Fruit fly (Drosophila melanogaster) whole organism, embryonic: Measurements from ENCODE around the gene CG9948.

ENCODE experiments used
- ATbp ChIP-seq: fragments of 200-800 bp; sonication (Bioruptor generic); optimal IDR thresholded peaks from 2 replicates; lab custom pipeline; 2017; ENCODE audit warnings: missing biosample characterization, mild to moderate bottlenecking, missing genetic modification characterization, missing genetic modification reagents
- CG10565 ChIP-seq: fragments of 200-800 bp; sonication (Bioruptor generic); optimal IDR thresholded peaks from 3 replicates; lab custom pipeline; 2016; ENCODE audit warnings: missing biosample characterization, mild to moderate bottlenecking, missing genetic modification characterization
- CG11093 ChIP-seq: fragments of 200-800 bp; sonication (Bioruptor generic); IDR thresholded peaks from 3 replicates; pipeline ENCODE4 v1.3.6; 2022; ENCODE audit warnings: missing biosample characterization, missing genetic modification characterization
- CG12299 ChIP-seq: fragments of 200-800 bp; sonication (Bioruptor generic); optimal IDR thresholded peaks from 2 replicates; lab custom pipeline; 2018; ENCODE audit warnings: missing biosample characterization, mild to moderate bottlenecking, missing genetic modification characterization
- CG12744 ChIP-seq: fragments of 200-800 bp; sonication (Bioruptor generic); optimal IDR thresholded peaks from 2 replicates; lab custom pipeline; 2016; ENCODE audit warnings: missing biosample characterization, missing genetic modification characterization
- CG12769 ChIP-seq: fragments of 200-800 bp; sonication (Bioruptor generic); optimal IDR thresholded peaks from 2 replicates; lab custom pipeline; 2019; ENCODE audit warnings: missing biosample characterization, mild to moderate bottlenecking, missing genetic modification characterization, moderate library complexity
- CG14667 ChIP-seq: fragments of 200-800 bp; sonication (Bioruptor generic); IDR thresholded peaks from 2 replicates; pipeline ENCODE4 v1.3.6; 2022; ENCODE audit warnings: missing biosample characterization, missing genetic modification characterization
- CG17385 ChIP-seq: fragments of 200-800 bp; sonication (Bioruptor generic); optimal IDR thresholded peaks from 3 replicates; lab custom pipeline; 2018; ENCODE audit warnings: missing biosample characterization, mild to moderate bottlenecking, missing genetic modification characterization
- CG2129 ChIP-seq: fragments of 200-800 bp; sonication (Bioruptor generic); IDR thresholded peaks from 2 replicates; pipeline ENCODE4 v1.3.6; 2022; ENCODE audit warnings: missing biosample characterization, missing genetic modification characterization; ENCODE audit not compliant: partially characterized antibody
- CG31441 ChIP-seq: fragments of 200-800 bp; sonication (Bioruptor generic); IDR thresholded peaks from 2 replicates; pipeline ENCODE4 v1.3.6; 2022; ENCODE audit warnings: missing biosample characterization, missing genetic modification characterization
- CG3838 ChIP-seq: fragments of 200-800 bp; sonication (Bioruptor generic); optimal IDR thresholded peaks from 3 replicates; lab custom pipeline; 2016; ENCODE audit warnings: missing biosample characterization, missing genetic modification characterization
- CG4360 ChIP-seq: fragments of 200-800 bp; sonication (Bioruptor generic); IDR thresholded peaks from 2 replicates; pipeline ENCODE4 v1.3.6; 2022; ENCODE audit warnings: missing biosample characterization, missing genetic modification characterization
- CG6254 ChIP-seq: fragments of 200-800 bp; sonication (Bioruptor generic); optimal IDR thresholded peaks from 3 replicates; lab custom pipeline; 2017; ENCODE audit warnings: mild to moderate bottlenecking, missing biosample characterization, missing genetic modification reagents, missing genetic modification characterization
- CG6689 ChIP-seq: fragments of 200-800 bp; sonication (Bioruptor generic); IDR thresholded peaks from 2 replicates; pipeline ENCODE4 v1.3.6; 2022; ENCODE audit warnings: missing biosample characterization, missing genetic modification characterization
- CG6854 ChIP-seq: fragments of 200-800 bp; sonication (Bioruptor generic); optimal IDR thresholded peaks from 3 replicates; lab custom pipeline; 2017; ENCODE audit warnings: missing biosample characterization, mild to moderate bottlenecking, missing genetic modification characterization
- CG7839 ChIP-seq: fragments of 200-800 bp; sonication (Bioruptor generic); optimal IDR thresholded peaks from 3 replicates; lab custom pipeline; 2018; ENCODE audit warnings: missing biosample characterization, mild to moderate bottlenecking, missing genetic modification characterization, moderate library complexity
- CG8944 ChIP-seq: fragments of 200-800 bp; sonication (Bioruptor generic); optimal IDR thresholded peaks from 3 replicates; lab custom pipeline; 2016; ENCODE audit warnings: missing biosample characterization, missing genetic modification characterization
- CoRest ChIP-seq: fragments of 200-800 bp; sonication (Bioruptor generic); optimal IDR thresholded peaks from 3 replicates; lab custom pipeline; 2018; ENCODE audit warnings: missing biosample characterization, mild to moderate bottlenecking, missing genetic modification characterization, moderate library complexity
- D19A ChIP-seq: fragments of 200-800 bp; optimal IDR thresholded peaks from 3 replicates; lab custom pipeline; 2019; ENCODE audit warnings: missing biosample characterization, mild to moderate bottlenecking, missing genetic modification characterization, moderate library complexity
- Dek ChIP-seq: fragments of 200-800 bp; sonication (Bioruptor generic); optimal IDR thresholded peaks from 3 replicates; lab custom pipeline; 2019; ENCODE audit warnings: missing biosample characterization, mild to moderate bottlenecking, missing genetic modification characterization, moderate library complexity
- Doc3 ChIP-seq: fragments of 200-800 bp; sonication (Bioruptor generic); IDR thresholded peaks from 3 replicates; pipeline ENCODE4 v1.3.6; 2022; ENCODE audit warnings: missing biosample characterization, missing genetic modification characterization; ENCODE audit not compliant: partially characterized antibody
- Ets65A ChIP-seq: fragments of 200-800 bp; sonication (Bioruptor generic); peaks from one replicate; lab custom pipeline; 2016; ENCODE audit warnings: missing biosample characterization, missing genetic modification characterization
- Hr51 ChIP-seq, 2 experiments: fragments of 200-800 bp; sonication (Bioruptor generic); optimal IDR thresholded peaks; 2 replicates in 1 of 2; 3 replicates in 1 of 2; lab custom pipeline; 2016 to 2018; ENCODE audit warnings: missing biosample characterization in 2 of 2, missing genetic modification characterization in 2 of 2, mild to moderate bottlenecking in 1 of 2, moderate library complexity in 1 of 2
- Hr78 ChIP-seq, 2 experiments: fragments of 200-800 bp in 1 of 2; fragments of >200 bp in 1 of 2; sonication (Bioruptor generic) in 1 of 2; optimal IDR thresholded peaks; 2 replicates each; lab custom pipeline; 2017 to 2019; ENCODE audit warnings: missing biosample characterization in 2 of 2, missing genetic modification characterization in 2 of 2, mild to moderate bottlenecking in 1 of 2, moderate library complexity in 1 of 2
- MTF-1 ChIP-seq: fragments of 200-800 bp; sonication (Bioruptor generic); optimal IDR thresholded peaks from 2 replicates; lab custom pipeline; 2018; ENCODE audit warnings: missing biosample characterization, mild to moderate bottlenecking, missing genetic modification characterization, borderline replicate concordance
- NFAT ChIP-seq: fragments of 200-800 bp; sonication (Bioruptor generic); IDR thresholded peaks from 2 replicates; pipeline ENCODE4 v1.3.6; 2022; ENCODE audit warnings: missing biosample characterization, missing genetic modification characterization
- Opbp ChIP-seq: fragments of 200-800 bp; sonication (Bioruptor generic); IDR thresholded peaks from 3 replicates; pipeline ENCODE4 v1.3.6; 2022; ENCODE audit warnings: missing biosample characterization, missing genetic modification characterization; ENCODE audit not compliant: partially characterized antibody
- Ptx1 ChIP-seq: fragments of 200-800 bp; sonication (Bioruptor generic); IDR thresholded peaks from 2 replicates; pipeline ENCODE4 v1.3.6; 2022; ENCODE audit warnings: missing biosample characterization, missing genetic modification characterization
- Ssrp ChIP-seq: fragments of 200-800 bp; sonication (Bioruptor generic); optimal IDR thresholded peaks from 2 replicates; lab custom pipeline; 2018; ENCODE audit warnings: missing biosample characterization, mild to moderate bottlenecking, missing genetic modification characterization, moderate library complexity
- Trl ChIP-seq, 3 experiments: fragments of >200 bp in 2 of 3; fragments of 200-800 bp in 1 of 3; sonication (Bioruptor generic) in 1 of 3; optimal IDR thresholded peaks; 2 replicates in 1 of 3; 3 replicates in 2 of 3; lab custom pipeline; 2016 to 2017; ENCODE audit warnings: missing biosample characterization in 1 of 3, missing genetic modification characterization in 1 of 3
- aop ChIP-seq: fragments of 200-800 bp; sonication (Bioruptor generic); IDR thresholded peaks from 2 replicates; pipeline ENCODE4 v1.3.6; 2022; ENCODE audit warnings: missing biosample characterization, missing genetic modification characterization
- cg ChIP-seq: fragments of 200-800 bp; sonication (Bioruptor generic); optimal IDR thresholded peaks from 3 replicates; lab custom pipeline; 2019; ENCODE audit warnings: missing biosample characterization, mild to moderate bottlenecking, missing genetic modification characterization, moderate library complexity
- chif ChIP-seq, 2 experiments: fragments of 200-800 bp; sonication (Bioruptor generic); optimal IDR thresholded peaks; 3 replicates each; lab custom pipeline; 2016; ENCODE audit warnings: missing biosample characterization in 2 of 2, missing genetic modification characterization in 2 of 2
- chm ChIP-seq: fragments of 200-800 bp; sonication (Bioruptor generic); IDR thresholded peaks from 2 replicates; pipeline ENCODE4 v1.3.6; 2022; ENCODE audit warnings: missing biosample characterization, missing genetic modification characterization
- dan ChIP-seq: fragments of 200-800 bp; sonication (Bioruptor generic); IDR thresholded peaks from 2 replicates; pipeline ENCODE4 v1.3.6; 2022; ENCODE audit warnings: missing biosample characterization, missing genetic modification characterization
- danr ChIP-seq: fragments of 200-800 bp; sonication (Bioruptor generic); IDR thresholded peaks from 2 replicates; pipeline ENCODE4 v1.3.6; 2022; ENCODE audit warnings: missing biosample characterization, missing genetic modification characterization
- dmrt99B ChIP-seq: fragments of 200-800 bp; sonication (Bioruptor generic); optimal IDR thresholded peaks from 2 replicates; lab custom pipeline; 2018; ENCODE audit warnings: missing biosample characterization, mild to moderate bottlenecking, missing genetic modification characterization, moderate library complexity
- eve ChIP-seq, 2 experiments: fragments of >200 bp; optimal IDR thresholded peaks; 2 replicates each; lab custom pipeline; 2017; ENCODE audit warnings: missing biosample characterization in 2 of 2, missing genetic modification characterization in 2 of 2
- fu2 ChIP-seq: fragments of 200-800 bp; sonication (Bioruptor generic); optimal IDR thresholded peaks from 2 replicates; lab custom pipeline; 2016; ENCODE audit warnings: missing biosample characterization, missing genetic modification characterization
- jumu ChIP-seq: fragments of 200-800 bp; sonication (Bioruptor generic); optimal IDR thresholded peaks from 3 replicates; lab custom pipeline; 2016; ENCODE audit warnings: missing biosample characterization, missing genetic modification characterization
- lola ChIP-seq, 3 experiments: fragments of >200 bp in 2 of 3; fragments of 200-800 bp in 1 of 3; sonication (Bioruptor generic) in 1 of 3; optimal IDR thresholded peaks; 2 replicates each; lab custom pipeline; 2017 to 2019; ENCODE audit warnings: missing biosample characterization in 3 of 3, missing genetic modification characterization in 3 of 3, mild to moderate bottlenecking in 1 of 3, moderate library complexity in 1 of 3
- maf-S ChIP-seq: fragments of 200-800 bp; sonication (Bioruptor generic); optimal IDR thresholded peaks from 2 replicates; lab custom pipeline; 2016; ENCODE audit warnings: missing biosample characterization, missing genetic modification characterization
- mam ChIP-seq: fragments of 200-800 bp; sonication (Bioruptor generic); optimal IDR thresholded peaks from 3 replicates; lab custom pipeline; 2016; ENCODE audit warnings: missing biosample characterization, missing genetic modification characterization
- nmo ChIP-seq: fragments of 200-800 bp; sonication (Bioruptor generic); optimal IDR thresholded peaks from 2 replicates; lab custom pipeline; 2018; ENCODE audit warnings: missing biosample characterization, mild to moderate bottlenecking, missing genetic modification characterization, moderate library complexity
- onecut ChIP-seq: fragments of 200-800 bp; sonication (Bioruptor generic); IDR thresholded peaks from 2 replicates; pipeline ENCODE4 v1.3.6; 2022; ENCODE audit warnings: missing biosample characterization, missing genetic modification characterization
- ssp ChIP-seq: fragments of 200-800 bp; sonication (Bioruptor generic); IDR thresholded peaks from 2 replicates; pipeline ENCODE4 v1.3.6; 2022; ENCODE audit warnings: missing biosample characterization, missing genetic modification characterization
- unc-4 ChIP-seq: fragments of 200-800 bp; sonication (Bioruptor generic); IDR thresholded peaks from 2 replicates; pipeline ENCODE4 v1.3.6; 2022; ENCODE audit warnings: missing biosample characterization, missing genetic modification characterization; ENCODE audit not compliant: partially characterized antibody
- wor ChIP-seq: fragments of 200-800 bp; sonication (Bioruptor generic); IDR thresholded peaks from 2 replicates; pipeline ENCODE4 v1.3.6; 2022; ENCODE audit warnings: missing biosample characterization, missing genetic modification characterization

The CG9948 gene

dm6 chr3L:6978030-6978683 lies 22.4 kb downstream of the CG9948 start (continued):
- TF ChIP-seq CG31441 (GFP tag; lab: Robert Waterston, UW) (0 out of 2 replicates have a peak, but pooled peaks have one; percentile 10), lola (GFP tag; optimal IDR thresholded peaks at IDR 0.05; lab: Kevin White, UChicago) (peak in 1 of 3 experiments; percentile 47), unc-4 (GFP tag; lab: Robert Waterston, UW) (no peak), jumu (peak; percentile 23), CG2129 (no peak), aop (GFP tag; lab: Robert Waterston, UW) (no peak), Hr51 (GFP tag; optimal IDR thresholded peaks at IDR 0.05; lab: Kevin White, UChicago) (peak in 1 of 2 experiments; percentile 20), nmo (GFP tag; lab: Kevin White, UChicago) (peak; percentile 23), D19A (tag; lab: Kevin White, UChicago) (no peak), Ets65A (GFP tag; lab: Kevin White, UChicago) (peak; percentile 78), CG7839 (peak; percentile 26), CG6689 (peak; percentile 27; the same call in 1 of the 2 replicates), CG12744 (GFP tag; lab: Kevin White, UChicago) (no peak), chm (GFP tag; lab: Robert Waterston, UW) (no peak), CG12299 (tag; lab: Kevin White, UChicago) (no peak), dan (no peak), Ssrp (tag; lab: Kevin White, UChicago) (peak; percentile 10), CG4360 (no peak), CG8944 (no peak), NFAT (GFP tag; lab: Robert Waterston, UW) (no peak), mam (GFP tag; lab: Kevin White, UChicago) (peak; percentile 12), fu2 (GFP tag; lab: Kevin White, UChicago) (no peak), CG6854 (GFP tag; lab: Kevin White, UChicago) (no peak), cg (peak; percentile 47), CG14667 (peak; percentile 41; the same call in 1 of the 2 replicates), CG10565 (no peak), CG3838 (GFP tag; lab: Kevin White, UChicago) (no peak), ATbp (no peak), CG6254 (GFP tag; lab: Kevin White, UChicago) (no peak), maf-S (no peak), Dek (tag; lab: Kevin White, UChicago) (no peak), ssp (GFP tag; lab: Robert Waterston, UW) (no peak), Ptx1 (GFP tag; lab: Robert Waterston, UW) (peak; percentile 47; the same call in 1 of the 2 replicates), CG12769 (tag; lab: Kevin White, UChicago) (no peak), Opbp (no peak), dmrt99B (tag; lab: Kevin White, UChicago) (peak; percentile 2), wor (GFP tag; lab: Robert Waterston, UW) (no peak), danr (GFP tag; lab: Robert Waterston, UW) (no peak), MTF-1 (GFP tag; lab: Kevin White, UChicago) (no peak), CoRest (tag; lab: Kevin White, UChicago) (peak; percentile 17), onecut (no peak), chif (GFP tag; optimal IDR thresholded peaks at IDR 0.05; lab: Kevin White, UChicago) (no peak), CG17385 (GFP tag; lab: Kevin White, UChicago) (no peak), CG11093 (GFP tag; lab: Robert Waterston, UW) (no peak), Doc3 (no peak), eve (GFP tag; optimal IDR thresholded peaks at IDR 0.05; lab: Kevin White, UChicago) (peak in 1 of 2 experiments; percentile 78), Trl (optimal IDR thresholded peaks at IDR 0.05; lab: Kevin White, UChicago) (no peak), Trl (GFP tag; optimal IDR thresholded peaks at IDR 0.05; lab: Kevin White, UChicago) (no peak), Hr78 (GFP tag; optimal IDR thresholded peaks at IDR 0.05; lab: Kevin White, UChicago) (peak in 1 of 2 experiments; percentile 12)
